Worm (Caenorhabditis elegans) whole organism, L3 larva: ENCODE data around the gene C27A7.6.
"Not testable (repeated sequence)": the region's sequence is repeated elsewhere in the genome, so short reads cannot be mapped to it uniquely, and the experiment has no call there.

Experiments
- R02D3.7 ChIP-seq: fragments of 150-350 bp; optimal IDR thresholded peaks from 2 replicates; lab custom pipeline; 2014; ENCODE audit warnings: missing biosample characterization, missing genetic modification characterization
- ZK546.5 ChIP-seq: sonication (generic microtip); optimal IDR thresholded peaks from 2 replicates; lab custom pipeline; 2017; ENCODE audit warnings: missing biosample characterization, missing genetic modification characterization
- aly-2 ChIP-seq: fragments of 150-350 bp; optimal IDR thresholded peaks from 2 replicates; lab custom pipeline; 2014; ENCODE audit warnings: missing biosample characterization, missing genetic modification characterization
- ama-1 ChIP-seq: fragments of 150-350 bp; optimal IDR thresholded peaks from 2 replicates; lab custom pipeline; 2018
- ceh-28 ChIP-seq: fragments of 150-350 bp; optimal IDR thresholded peaks from 2 replicates; lab custom pipeline; 2014; ENCODE audit warnings: missing biosample characterization, missing genetic modification reagents, missing genetic modification characterization
- ceh-82 ChIP-seq: fragments of 150-350 bp; optimal IDR thresholded peaks from 2 replicates; lab custom pipeline; 2014; ENCODE audit warnings: missing biosample characterization, missing genetic modification characterization
- ceh-9 ChIP-seq: sonication (generic microtip); optimal IDR thresholded peaks from 2 replicates; lab custom pipeline; 2018; ENCODE audit warnings: missing biosample characterization, missing genetic modification characterization
- daf-12 ChIP-seq: fragments of 150-350 bp; optimal IDR thresholded peaks from 2 replicates; lab custom pipeline; 2014; ENCODE audit warnings: missing biosample characterization, missing genetic modification reagents, missing genetic modification characterization
- egl-27 ChIP-seq: sonication (generic microtip); optimal IDR thresholded peaks from 4 replicates; lab custom pipeline; 2017; ENCODE audit warnings: missing biosample characterization, missing genetic modification reagents, missing genetic modification characterization
- egl-5 ChIP-seq: fragments of 150-350 bp; optimal IDR thresholded peaks from 2 replicates; lab custom pipeline; 2017; ENCODE audit warnings: missing biosample characterization, missing genetic modification reagents, missing genetic modification characterization, inconsistent platforms
- elt-1 ChIP-seq: fragments of 150-350 bp; optimal IDR thresholded peaks from 2 replicates; lab custom pipeline; 2014; ENCODE audit warnings: missing biosample characterization, missing genetic modification characterization
- elt-2 ChIP-seq: sonication (generic microtip); optimal IDR thresholded peaks from 2 replicates; lab custom pipeline; 2016; ENCODE audit warnings: missing genetic modification reagents, mild to moderate bottlenecking, missing genetic modification characterization, missing compliant biosample characterization
- fkh-2 ChIP-seq: fragments of 150-350 bp; optimal IDR thresholded peaks from 2 replicates; lab custom pipeline; 2014; ENCODE audit warnings: missing biosample characterization, missing genetic modification reagents, missing genetic modification characterization
- fos-1 ChIP-seq: fragments of 150-350 bp; optimal IDR thresholded peaks from 2 replicates; lab custom pipeline; 2014; ENCODE audit warnings: missing biosample characterization, missing genetic modification characterization
- hmg-11 ChIP-seq: sonication (generic microtip); optimal IDR thresholded peaks from 2 replicates; lab custom pipeline; 2016; ENCODE audit warnings: missing genetic modification characterization, missing compliant biosample characterization
- lin-15B ChIP-seq: fragments of 150-350 bp; optimal IDR thresholded peaks from 2 replicates; lab custom pipeline; 2014; ENCODE audit warnings: missing biosample characterization, missing genetic modification characterization
- mdl-1 ChIP-seq: fragments of 150-350 bp; optimal IDR thresholded peaks from 2 replicates; lab custom pipeline; 2014; ENCODE audit warnings: missing biosample characterization, missing genetic modification characterization
- mml-1 ChIP-seq: fragments of 150-350 bp; sonication (generic microtip); optimal IDR thresholded peaks from 3 replicates; lab custom pipeline; 2014; ENCODE audit warnings: missing biosample characterization, missing genetic modification characterization
- nhr-11 ChIP-seq: fragments of 150-350 bp; optimal IDR thresholded peaks from 2 replicates; lab custom pipeline; 2014; ENCODE audit warnings: missing biosample characterization, missing genetic modification characterization
- nhr-12 ChIP-seq: fragments of 150-350 bp; optimal IDR thresholded peaks from 2 replicates; lab custom pipeline; 2014; ENCODE audit warnings: missing biosample characterization, missing genetic modification characterization
- nhr-23 ChIP-seq: fragments of 150-350 bp; optimal IDR thresholded peaks from 2 replicates; lab custom pipeline; 2014; ENCODE audit warnings: missing biosample characterization, missing genetic modification reagents, missing genetic modification characterization
- nhr-237 ChIP-seq: fragments of 150-350 bp; optimal IDR thresholded peaks from 2 replicates; lab custom pipeline; 2014; ENCODE audit warnings: missing biosample characterization, missing genetic modification characterization
- nhr-25 ChIP-seq: sonication (generic microtip); optimal IDR thresholded peaks from 2 replicates; lab custom pipeline; 2017; ENCODE audit warnings: missing biosample characterization, missing genetic modification characterization
- nhr-76 ChIP-seq: fragments of 150-350 bp; sonication (generic microtip); optimal IDR thresholded peaks from 5 replicates; lab custom pipeline; 2014; ENCODE audit warnings: missing biosample characterization, missing genetic modification characterization
- nhr-77 ChIP-seq: fragments of 150-350 bp; optimal IDR thresholded peaks from 2 replicates; lab custom pipeline; 2014; ENCODE audit warnings: missing biosample characterization, missing genetic modification characterization
- pha-4 ChIP-seq: fragments of 150-350 bp; optimal IDR thresholded peaks from 2 replicates; lab custom pipeline; 2014; ENCODE audit warnings: missing biosample characterization, missing genetic modification reagents, missing genetic modification characterization
- pqm-1 ChIP-seq: fragments of 150-350 bp; optimal IDR thresholded peaks from 2 replicates; lab custom pipeline; 2017; ENCODE audit warnings: missing biosample characterization, missing genetic modification characterization, inconsistent platforms
- sea-2 ChIP-seq: fragments of 150-350 bp; sonication (generic microtip); optimal IDR thresholded peaks from 4 replicates; lab custom pipeline; 2014; ENCODE audit warnings: missing biosample characterization, missing genetic modification reagents, missing genetic modification characterization
- tbx-2 ChIP-seq: sonication (generic microtip); optimal IDR thresholded peaks from 2 replicates; lab custom pipeline; 2016; ENCODE audit warnings: mild to moderate bottlenecking, missing genetic modification characterization, missing compliant biosample characterization
- unc-39 ChIP-seq: sonication (generic microtip); optimal IDR thresholded peaks from 4 replicates; lab custom pipeline; 2017; ENCODE audit warnings: missing biosample characterization, missing genetic modification characterization
- unc-62 ChIP-seq: fragments of 150-350 bp; sonication (generic microtip); optimal IDR thresholded peaks from 4 replicates; lab custom pipeline; 2014; ENCODE audit warnings: missing biosample characterization, missing genetic modification reagents, missing genetic modification characterization
- zag-1 ChIP-seq: fragments of 150-350 bp; optimal IDR thresholded peaks from 2 replicates; lab custom pipeline; 2014; ENCODE audit warnings: missing biosample characterization, missing genetic modification characterization
- ztf-11 ChIP-seq: fragments of 150-350 bp; optimal IDR thresholded peaks from 2 replicates; lab custom pipeline; 2014; ENCODE audit warnings: missing biosample characterization, missing genetic modification characterization

The C27A7.6 gene

ce11 chrV:12152857-12153256 lies 22.3 kb upstream of the C27A7.6 start, which contains the start of gene C27A7.8:
C27A7.8 (plus strand) TSS chrV:12153157.
- TF ChIP-seq nhr-76 (tag; lab: Kevin White, UChicago) (no peak), ztf-11 (tag; lab: Kevin White, UChicago) (no peak), ceh-82 (no peak), unc-39 (tag; lab: Kevin White, UChicago) (no peak), mml-1 (tag; lab: Kevin White, UChicago) (no peak), ceh-9 (tag; lab: Kevin White, UChicago) (no peak), zag-1 (no peak), elt-2 (no peak), nhr-237 (tag; lab: Kevin White, UChicago) (no peak), nhr-25 (no peak), daf-12 (tag; lab: Kevin White, UChicago) (no peak), fkh-2 (tag; lab: Kevin White, UChicago) (no peak), ceh-28 (no peak), mdl-1 (tag; lab: Kevin White, UChicago) (no peak), egl-5 (tag; lab: Kevin White, UChicago) (no peak), hmg-11 (tag; lab: Kevin White, UChicago) (no peak), pha-4 (tag; lab: Kevin White, UChicago) (no peak), unc-62 (GFP tag; lab: Kevin White, UChicago) (no peak), elt-1 (tag; lab: Kevin White, UChicago) (no peak), nhr-23 (no peak)

- no peak for TF ChIP-seq pqm-1 (tag; lab: Kevin White, UChicago)
- no peak for TF ChIP-seq ZK546.5 (tag; lab: Kevin White, UChicago)
- no peak for TF ChIP-seq mdl-1 (tag; lab: Kevin White, UChicago)
- no peak for TF ChIP-seq egl-27 (tag; lab: Kevin White, UChicago)
- no peak for TF ChIP-seq elt-1 (tag; lab: Kevin White, UChicago)
- TF ChIP-seq R02D3.7 (tag; lab: Kevin White, UChicago): no peak
- no peak for TF ChIP-seq nhr-77
Measured at ce11 chrV:12150607-12151006, 20.0 kb upstream of the C27A7.6 start, which contains the start of gene che-11. che-11 (minus strand) TSS chrV:12150707.

ce11 chrV:12140625-12141024 lies 10.0 kb upstream of the C27A7.6 start, which contains the start of gene C27A7.3:
C27A7.3 (plus strand) TSS chrV:12140925.
- TF ChIP-seq ceh-9 (tag; lab: Kevin White, UChicago): no peak

ce11 chrV:12137942-12138341 lies 7.4 kb upstream of the C27A7.6 start:
- TF ChIP-seq unc-39 (tag; lab: Kevin White, UChicago) (no peak), lin-15B (no peak), hmg-11 (tag; lab: Kevin White, UChicago) (no peak), tbx-2 (no peak), mml-1 (tag; lab: Kevin White, UChicago) (no peak), nhr-25 (no peak), sea-2 (GFP tag; lab: Kevin White, UChicago) (no peak), ztf-11 (tag; lab: Kevin White, UChicago) (no peak), fos-1 (tag; lab: Kevin White, UChicago) (no peak), nhr-12 (tag; lab: Kevin White, UChicago) (no peak), nhr-237 (tag; lab: Kevin White, UChicago) (no peak), elt-2 (no peak), aly-2 (no peak), nhr-11 (tag; lab: Kevin White, UChicago) (no peak), pqm-1 (tag; lab: Kevin White, UChicago) (no peak), ama-1 (no peak)

- TF ChIP-seq tbx-2; elt-1 (tag; lab: Kevin White, UChicago); unc-62 (GFP tag; lab: Kevin White, UChicago): not testable (repeated sequence)
Measured at ce11 chrV:12131157-12131556, 569 bp upstream of the C27A7.6 start, which contains the start of gene enpp-1. enpp-1 (plus strand) TSS chrV:12131457.

ce11 chrV:12121274-12121673 lies 9.3 kb downstream of the C27A7.6 start, which contains the start of gene C13C4.6:
C13C4.6 (plus strand) TSS chrV:12121574.
- TF ChIP-seq elt-2 (peak; percentile 10), unc-62 (GFP tag; lab: Kevin White, UChicago) (no peak), pha-4 (tag; lab: Kevin White, UChicago) (no peak)
